Worm (Caenorhabditis elegans) whole organism, midembryonic: ENCODE data around the gene flor-1.

ENCODE experiments used
- T22C8.4 ChIP-seq: fragments of 200-800 bp; sonication (Bioruptor generic); IDR thresholded peaks from 2 replicates; pipeline ENCODE4 v1.3.6; 2022; ENCODE audit warnings: missing genetic modification characterization, missing compliant biosample characterization
- cog-1 ChIP-seq: sonication (generic microtip); optimal IDR thresholded peaks from 2 replicates; lab custom pipeline; 2016; ENCODE audit warnings: missing genetic modification characterization, missing compliant biosample characterization
- flt-1 ChIP-seq: fragments of 200-800 bp; sonication (Bioruptor generic); IDR thresholded peaks from 2 replicates; pipeline ENCODE4 v1.3.6; 2022; ENCODE audit warnings: missing genetic modification characterization, missing compliant biosample characterization
- klf-2 ChIP-seq: fragments of 200-800 bp; sonication (Bioruptor generic); conservative IDR thresholded peaks from 2 replicates; pipeline ENCODE4 v1.3.6; 2022; ENCODE audit warnings: missing genetic modification reagents, missing genetic modification characterization, missing compliant biosample characterization
- med-1 ChIP-seq: sonication (generic microtip); optimal IDR thresholded peaks from 2 replicates; lab custom pipeline; 2017; ENCODE audit warnings: missing genetic modification characterization, mild to moderate bottlenecking, missing compliant biosample characterization, antibody characterized with exemption, missing genetic modification reagents; ENCODE audit not compliant: insufficient read depth
- ref-1 ChIP-seq: fragments of 200-800 bp; sonication (Bioruptor generic); conservative IDR thresholded peaks from 2 replicates; pipeline ENCODE4 v1.3.6; 2022; ENCODE audit warnings: missing genetic modification reagents, missing genetic modification characterization, missing compliant biosample characterization
- tab-1 ChIP-seq: fragments of 200-800 bp; sonication (Bioruptor generic); IDR thresholded peaks from 2 replicates; pipeline ENCODE4 v1.3.6; 2022; ENCODE audit warnings: missing genetic modification characterization, missing compliant biosample characterization
- ztf-23 ChIP-seq: fragments of 200-800 bp; sonication (Bioruptor generic); IDR thresholded peaks from 2 replicates; pipeline ENCODE4 v1.3.6; 2022; ENCODE audit warnings: missing genetic modification reagents, missing genetic modification characterization, missing compliant biosample characterization
- ztf-29 ChIP-seq: fragments of 200-800 bp; sonication (Bioruptor generic); IDR thresholded peaks from 2 replicates; pipeline ENCODE4 v1.3.6; 2022; ENCODE audit warnings: missing genetic modification reagents, missing genetic modification characterization, missing compliant biosample characterization

The flor-1 gene

ce11 chrV:15088613-15089012, 30.8 kb downstream of the flor-1 start, which contains the start of gene C01G10.18:
Gene C01G10.18, minus strand, starts transcription at chrV:15088713.
- TF ChIP-seq ztf-29 (GFP tag; lab: Robert Waterston, UW) = no peak
- TF ChIP-seq flt-1 (GFP tag; lab: Robert Waterston, UW) = no peak
- TF ChIP-seq med-1 (GFP tag; lab: Kevin White, UChicago) = no peak
- TF ChIP-seq ref-1 (GFP tag; lab: Robert Waterston, UW) = no peak
- no peak for TF ChIP-seq T22C8.4 (GFP tag; lab: Robert Waterston, UW)
- no peak for TF ChIP-seq klf-2
- no peak for TF ChIP-seq cog-1 (tag; lab: Kevin White, UChicago)
- no peak for TF ChIP-seq ztf-23 (GFP tag; lab: Robert Waterston, UW)
- TF ChIP-seq tab-1 = no peak

ce11 chrV:15087207-15087706, 32.2 kb downstream of the flor-1 start, which contains the start of the genes C01G10.15 and C01G10.6:
Gene C01G10.15, minus strand, starts transcription at chrV:15087307.
Gene C01G10.6, plus strand, starts transcription at chrV:15087656.
- TF ChIP-seq ztf-29 (GFP tag; lab: Robert Waterston, UW) (no peak), med-1 (GFP tag; lab: Kevin White, UChicago) (no peak), ref-1 (GFP tag; lab: Robert Waterston, UW) (no peak)

ce11 chrV:15085335-15085800, 34.0 kb downstream of the flor-1 start, which contains the start of the genes ahsa-1 and C01G10.7:
Gene ahsa-1, minus strand, starts transcription at chrV:15085385.
Gene C01G10.7, plus strand, starts transcription at chrV:15085747.
- peak; percentile 77 for TF ChIP-seq flt-1 (GFP tag; lab: Robert Waterston, UW)
- TF ChIP-seq T22C8.4 (GFP tag; lab: Robert Waterston, UW) = no peak
- TF ChIP-seq cog-1 (tag; lab: Kevin White, UChicago) = peak; percentile 83
- peak; percentile 89 for TF ChIP-seq ztf-23 (GFP tag; lab: Robert Waterston, UW)
- no peak for TF ChIP-seq tab-1

ce11 chrV:15083659-15084058, 35.8 kb downstream of the flor-1 start:
- TF ChIP-seq klf-2 (no peak), tab-1 (no peak), cog-1 (tag; lab: Kevin White, UChicago) (no peak), ztf-29 (GFP tag; lab: Robert Waterston, UW) (no peak), ref-1 (GFP tag; lab: Robert Waterston, UW) (no peak), med-1 (GFP tag; lab: Kevin White, UChicago) (no peak), flt-1 (GFP tag; lab: Robert Waterston, UW) (no peak), T22C8.4 (GFP tag; lab: Robert Waterston, UW) (no peak), ztf-23 (GFP tag; lab: Robert Waterston, UW) (no peak)

- TF ChIP-seq flt-1 (GFP tag; lab: Robert Waterston, UW) (0 out of 2 replicates have a peak, but pooled peaks have one; percentile 10), med-1 (GFP tag; lab: Kevin White, UChicago) (no peak)
Observed at ce11 chrV:15082291-15082690, 37.1 kb downstream of the flor-1 start, which contains the start of the genes C01G10.10 and C01G10.9. Gene C01G10.10, minus strand, starts transcription at chrV:15082441. Gene C01G10.9, plus strand, starts transcription at chrV:15082530.

- TF ChIP-seq med-1 (GFP tag; lab: Kevin White, UChicago) (no peak), ztf-29 (GFP tag; lab: Robert Waterston, UW) (no peak), ref-1 (GFP tag; lab: Robert Waterston, UW) (no peak), flt-1 (GFP tag; lab: Robert Waterston, UW) (no peak), klf-2 (no peak), tab-1 (no peak), ztf-23 (GFP tag; lab: Robert Waterston, UW) (no peak), T22C8.4 (GFP tag; lab: Robert Waterston, UW) (no peak), cog-1 (tag; lab: Kevin White, UChicago) (no peak)
Observed at ce11 chrV:15078560-15078959, 40.9 kb downstream of the flor-1 start.

ce11 chrV:15074907-15075306, 44.5 kb downstream of the flor-1 start:
- TF ChIP-seq tab-1 (no peak), flt-1 (GFP tag; lab: Robert Waterston, UW) (no peak), ztf-29 (GFP tag; lab: Robert Waterston, UW) (no peak), ref-1 (GFP tag; lab: Robert Waterston, UW) (no peak), klf-2 (no peak), ztf-23 (GFP tag; lab: Robert Waterston, UW) (no peak)

ce11 chrV:15072738-15073137, 46.7 kb downstream of the flor-1 start:
- TF ChIP-seq tab-1 (no peak), cog-1 (tag; lab: Kevin White, UChicago) (no peak), ztf-23 (GFP tag; lab: Robert Waterston, UW) (peak; percentile 53; the same call in 1 of the 2 replicates), flt-1 (GFP tag; lab: Robert Waterston, UW) (0 out of 2 replicates have a peak, but pooled peaks have one; percentile 37), med-1 (GFP tag; lab: Kevin White, UChicago) (no peak), ztf-29 (GFP tag; lab: Robert Waterston, UW) (no peak)

ce11 chrV:15071015-15071810, 48.2 kb downstream of the flor-1 start, which contains the start of gene unc-76:
Gene unc-76, plus strand, starts transcription at chrV:15071760.
- no peak for TF ChIP-seq klf-2
- TF ChIP-seq cog-1 (tag; lab: Kevin White, UChicago) = peak; percentile 87
- TF ChIP-seq T22C8.4 (GFP tag; lab: Robert Waterston, UW) = no peak
- TF ChIP-seq flt-1 (GFP tag; lab: Robert Waterston, UW) = 0 out of 2 replicates have a peak, but pooled peaks have one; percentile 11
- TF ChIP-seq ztf-23 (GFP tag; lab: Robert Waterston, UW) = no peak
- TF ChIP-seq ztf-29 (GFP tag; lab: Robert Waterston, UW) = no peak
- TF ChIP-seq tab-1 = no peak
- TF ChIP-seq ref-1 (GFP tag; lab: Robert Waterston, UW) = no peak
- no peak for TF ChIP-seq med-1 (GFP tag; lab: Kevin White, UChicago)
